Worm (Caenorhabditis elegans) whole organism, mixed stage, embryonic: ENCODE measurements around the gene cpna-5.

Source experiments
- ceh-83 ChIP-seq: fragments of 200-800 bp; sonication (Bioruptor generic); optimal IDR thresholded peaks from 2 replicates; lab custom pipeline; 2018; ENCODE audit warnings: mild to moderate bottlenecking, missing genetic modification characterization, missing compliant biosample characterization
- nhr-12 ChIP-seq: fragments of 150-350 bp; optimal IDR thresholded peaks from 2 replicates; lab custom pipeline; 2014; ENCODE audit warnings: missing biosample characterization, missing genetic modification characterization
- nhr-237 ChIP-seq: fragments of 150-350 bp; optimal IDR thresholded peaks from 2 replicates; lab custom pipeline; 2014; ENCODE audit warnings: missing biosample characterization, missing genetic modification characterization
- nhr-28 ChIP-seq: fragments of 150-350 bp; optimal IDR thresholded peaks from 2 replicates; lab custom pipeline; 2014; ENCODE audit warnings: missing biosample characterization, missing genetic modification characterization
- pha-4 ChIP-seq: fragments of 150-350 bp; optimal IDR thresholded peaks from 2 replicates; lab custom pipeline; 2018; ENCODE audit warnings: missing biosample characterization, missing genetic modification reagents, missing genetic modification characterization
- snpc-4 ChIP-seq: fragments of 150-350 bp; optimal IDR thresholded peaks from 2 replicates; lab custom pipeline; 2014; ENCODE audit warnings: missing biosample characterization, missing genetic modification characterization
- unc-39 ChIP-seq: fragments of 150-350 bp; optimal IDR thresholded peaks from 2 replicates; lab custom pipeline; 2014; ENCODE audit warnings: missing biosample characterization, missing genetic modification characterization
- unc-62 ChIP-seq: fragments of 150-350 bp; optimal IDR thresholded peaks from 2 replicates; lab custom pipeline; 2014; ENCODE audit warnings: missing biosample characterization, missing genetic modification reagents, missing genetic modification characterization
- ztf-11 ChIP-seq: fragments of 150-350 bp; optimal IDR thresholded peaks from 2 replicates; lab custom pipeline; 2014; ENCODE audit warnings: missing biosample characterization, missing genetic modification characterization

- TF ChIP-seq ceh-83 = no peak
- TF ChIP-seq snpc-4 (tag; lab: Kevin White, UChicago) = no peak
- TF ChIP-seq nhr-237 (tag; lab: Kevin White, UChicago) = no peak
- TF ChIP-seq pha-4 (tag; lab: Kevin White, UChicago) = no peak
- no peak for TF ChIP-seq nhr-28 (tag; lab: Kevin White, UChicago)
- TF ChIP-seq ztf-11 (tag; lab: Kevin White, UChicago) = no peak
- no peak for TF ChIP-seq unc-39 (tag; lab: Kevin White, UChicago)
- no peak for TF ChIP-seq unc-62 (GFP tag; lab: Kevin White, UChicago)
- TF ChIP-seq nhr-12 (tag; lab: Kevin White, UChicago) = no peak
These were observed 33.8 kb downstream of the cpna-5 start, which contains the start of gene F18A1.1 for ce11 chrII:7684589-7684988.
